Worm (Caenorhabditis elegans) whole organism, late embryonic: ENCODE data around the gene nhr-181.

ENCODE experiments used
- C08G9.2 ChIP-seq: sonication (generic microtip); optimal IDR thresholded peaks from 2 replicates; lab custom pipeline; 2016; ENCODE audit warnings: mild to moderate bottlenecking, missing genetic modification characterization, moderate library complexity, missing compliant biosample characterization
- T23F11.4 ChIP-seq: fragments of 200-800 bp; sonication (Bioruptor generic); optimal IDR thresholded peaks from 2 replicates; lab custom pipeline; 2018; ENCODE audit warnings: mild to moderate bottlenecking, missing genetic modification characterization, missing compliant biosample characterization
- Y22D7AL.16 ChIP-seq: sonication (generic microtip); optimal IDR thresholded peaks from 2 replicates; lab custom pipeline; 2016; ENCODE audit warnings: missing genetic modification characterization, missing compliant biosample characterization
- ceh-18 ChIP-seq: sonication (generic microtip); optimal IDR thresholded peaks from 2 replicates; lab custom pipeline; 2016; ENCODE audit warnings: missing genetic modification characterization, missing compliant biosample characterization
- ceh-9 ChIP-seq: sonication (generic microtip); optimal IDR thresholded peaks from 2 replicates; lab custom pipeline; 2016; ENCODE audit warnings: mild to moderate bottlenecking, missing genetic modification characterization, inconsistent platforms, missing compliant biosample characterization
- ets-4 ChIP-seq: sonication (generic microtip); optimal IDR thresholded peaks from 2 replicates; lab custom pipeline; 2016; ENCODE audit warnings: missing genetic modification characterization, missing compliant biosample characterization
- fkh-10 ChIP-seq: fragments of 150-350 bp; optimal IDR thresholded peaks from 2 replicates; lab custom pipeline; 2014; ENCODE audit warnings: missing biosample characterization, missing genetic modification reagents, missing genetic modification characterization
- hlh-15 ChIP-seq: sonication (generic microtip); optimal IDR thresholded peaks from 2 replicates; lab custom pipeline; 2016; ENCODE audit warnings: missing genetic modification characterization, missing compliant biosample characterization
- pqm-1 ChIP-seq: sonication (generic microtip); optimal IDR thresholded peaks from 2 replicates; lab custom pipeline; 2016; ENCODE audit warnings: missing genetic modification characterization, missing compliant biosample characterization
- ref-2 ChIP-seq: sonication (generic microtip); optimal IDR thresholded peaks from 2 replicates; lab custom pipeline; 2016; ENCODE audit warnings: missing genetic modification characterization, missing compliant biosample characterization
- zip-5 ChIP-seq: sonication (generic microtip); optimal IDR thresholded peaks from 2 replicates; lab custom pipeline; 2016; ENCODE audit warnings: missing genetic modification characterization, missing compliant biosample characterization

DNA sequence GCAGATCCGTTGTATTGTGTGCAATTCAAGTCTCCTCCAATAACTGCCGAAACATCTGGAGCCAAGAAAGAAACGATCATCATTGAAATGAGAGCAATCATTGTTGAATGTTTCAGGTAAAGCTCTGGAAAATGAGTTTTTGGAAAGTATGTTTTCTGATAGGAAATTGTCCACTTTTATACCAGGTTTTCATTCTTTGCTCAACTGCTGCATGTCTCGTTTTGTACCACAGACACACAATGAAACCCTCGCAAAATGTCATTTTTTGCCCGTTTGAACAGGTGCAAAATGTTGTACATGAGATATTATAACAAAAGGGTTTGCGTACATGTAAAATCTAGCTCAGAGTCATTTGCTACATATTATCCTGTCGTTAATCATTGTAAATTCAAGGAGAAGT, 25.8 kb downstream of the nhr-181 start, which contains the start of gene T05B4.10:
- TF ChIP-seq ceh-18 (tag; lab: Kevin White, UChicago) (no peak), hlh-15 (no peak), ceh-9 (tag; lab: Kevin White, UChicago) (no peak), C08G9.2 (tag; lab: Kevin White, UChicago) (no peak), ref-2 (tag; lab: Kevin White, UChicago) (no peak), T23F11.4 (GFP tag; lab: Kevin White, UChicago) (no peak), pqm-1 (tag; lab: Kevin White, UChicago) (no peak), Y22D7AL.16 (tag; lab: Kevin White, UChicago) (no peak), zip-5 (tag; lab: Kevin White, UChicago) (no peak), fkh-10 (no peak), ets-4 (no peak)
